Worm (Caenorhabditis elegans): ENCODE results near the gene spat-3.

Gene spat-3

ce11 chrX:4564717-4565316 lies 40.9 kb downstream of the spat-3 start, which contains the start of gene amt-4 (continued):
- TF ChIP-seq vab-7 (GFP tag; IDR thresholded peaks at IDR 0.05): no peak
- no peak for TF ChIP-seq nhr-25 (tag; optimal IDR thresholded peaks at IDR 0.05; ENCODE audit: borderline replicate concordance, insufficient read depth)
- no peak for TF ChIP-seq mxl-3 (GFP tag; optimal IDR thresholded peaks at IDR 0.05)
- no peak for TF ChIP-seq nhr-11 (tag; optimal IDR thresholded peaks at IDR 0.05)
- TF ChIP-seq unc-130 (GFP tag; optimal IDR thresholded peaks at IDR 0.05): no peak
- peak; percentile 85 for TF ChIP-seq hlh-11 (tag; optimal IDR thresholded peaks at IDR 0.05)
- TF ChIP-seq saeg-2 (GFP tag; IDR thresholded peaks at IDR 0.05): no peak
- TF ChIP-seq dve-1 (tag; optimal IDR thresholded peaks at IDR 0.05; ENCODE audit: insufficient read depth): peak; percentile 83
- TF ChIP-seq R02D3.7 (tag; optimal IDR thresholded peaks at IDR 0.05): no peak
- TF ChIP-seq dpl-1 (GFP tag; optimal IDR thresholded peaks at IDR 0.05): no peak
- TF ChIP-seq madf-5 (GFP tag; IDR thresholded peaks at IDR 0.05): no peak
- no peak for TF ChIP-seq ctbp-1 (GFP tag; IDR thresholded peaks at IDR 0.05)
- no peak for TF ChIP-seq sdz-12 (GFP tag; optimal IDR thresholded peaks at IDR 0.05)
- no peak for TF ChIP-seq ztf-7 (tag; optimal IDR thresholded peaks at IDR 0.05)
- TF ChIP-seq daf-12 (tag; optimal IDR thresholded peaks at IDR 0.05): no peak
- no peak for TF ChIP-seq fos-1 (tag; optimal IDR thresholded peaks at IDR 0.05)
- TF ChIP-seq duxl-1 (tag; optimal IDR thresholded peaks at IDR 0.05; ENCODE audit: poor library complexity): no peak
- TF ChIP-seq mep-1 (tag; optimal IDR thresholded peaks at IDR 0.05): no peak
- TF ChIP-seq jun-1 (tag; optimal IDR thresholded peaks at IDR 0.05): no peak
- TF ChIP-seq ces-1 (GFP tag; optimal IDR thresholded peaks at IDR 0.05): no peak
- no peak for TF ChIP-seq unc-62 (GFP tag; optimal IDR thresholded peaks at IDR 0.05 in 1 of 2)
- no peak for TF ChIP-seq unc-62 (tag; optimal IDR thresholded peaks at IDR 0.05)

- no peak for TF ChIP-seq Y5F2A.4 (GFP tag; optimal IDR thresholded peaks at IDR 0.05)
- no peak for TF ChIP-seq hif-1 (tag; optimal IDR thresholded peaks at IDR 0.05)
- TF ChIP-seq unc-62 (GFP tag; optimal IDR thresholded peaks at IDR 0.05 in 1 of 2): peak in 1 of 2 experiments; percentile 57
- TF ChIP-seq unc-62 (tag; optimal IDR thresholded peaks at IDR 0.05): no peak
- TF ChIP-seq attf-4 (tag; optimal IDR thresholded peaks at IDR 0.05): no peak
- no peak for TF ChIP-seq hlh-11 (tag; optimal IDR thresholded peaks at IDR 0.05)
- TF ChIP-seq snpc-1.2 (GFP tag; IDR thresholded peaks at IDR 0.05): no peak
- no peak for TF ChIP-seq nhr-41 (GFP tag; IDR thresholded peaks at IDR 0.05)
- no peak for TF ChIP-seq php-3 (GFP tag; IDR thresholded peaks at IDR 0.05)
- TF ChIP-seq ztf-7 (tag; optimal IDR thresholded peaks at IDR 0.05): no peak
- TF ChIP-seq hlh-30 (tag; optimal IDR thresholded peaks at IDR 0.05; ENCODE audit: insufficient read depth): peak; percentile 29
- peak; percentile 78 for TF ChIP-seq aha-1 (tag)
- TF ChIP-seq ZK337.2 (GFP tag; IDR thresholded peaks at IDR 0.05): no peak
- no peak for TF ChIP-seq ZK546.5 (tag; optimal IDR thresholded peaks at IDR 0.05)
- TF ChIP-seq F10B5.3 (tag; optimal IDR thresholded peaks at IDR 0.05): no peak
- TF ChIP-seq pha-4 (GFP tag; IDR thresholded peaks at IDR 0.05): no peak
- TF ChIP-seq pha-4 (tag; optimal IDR thresholded peaks at IDR 0.05): no peak
- TF ChIP-seq ceh-28 (tag; optimal IDR thresholded peaks at IDR 0.05): no peak
- no peak for TF ChIP-seq zag-1 (tag; optimal IDR thresholded peaks at IDR 0.05)
- no peak for TF ChIP-seq daf-16 (GFP tag; optimal IDR thresholded peaks at IDR 0.05)
- TF ChIP-seq daf-16 (tag; optimal IDR thresholded peaks at IDR 0.05): no peak
- no peak for TF ChIP-seq ceh-32 (tag; optimal IDR thresholded peaks at IDR 0.05; ENCODE audit: poor library complexity)
These were observed 43.4 kb downstream of the spat-3 start for ce11 chrX:4562288-4562687.
